Worm (Caenorhabditis elegans) whole organism, young adult: Measurements from ENCODE around the gene hsp-12.2.

Experiments used
- F23B12.7 ChIP-seq: sonication (generic microtip); optimal IDR thresholded peaks from 2 replicates; lab custom pipeline; 2017; ENCODE audit warnings: missing genetic modification characterization, mild to moderate bottlenecking, missing compliant biosample characterization, antibody characterized with exemption, moderate library complexity; ENCODE audit not compliant: insufficient read depth
- F37B4.10 ChIP-seq: fragments of 200-800 bp; sonication (Bioruptor generic); IDR thresholded peaks from 2 replicates; pipeline ENCODE4 v1.3.6; 2022; ENCODE audit warnings: missing genetic modification characterization, missing compliant biosample characterization
- F55B11.4 ChIP-seq: sonication (generic microtip); optimal IDR thresholded peaks from 2 replicates; lab custom pipeline; 2016; ENCODE audit warnings: missing compliant biosample characterization, missing genetic modification characterization, borderline replicate concordance; ENCODE audit not compliant: insufficient read depth
- K12H6.12 ChIP-seq: fragments of 200-800 bp; sonication (Bioruptor generic); optimal IDR thresholded peaks from 2 replicates; lab custom pipeline; 2018; ENCODE audit warnings: mild to moderate bottlenecking, missing genetic modification characterization, missing compliant biosample characterization
- Y53G8AR.9 ChIP-seq: fragments of 200-800 bp; sonication (Bioruptor generic); conservative IDR thresholded peaks from 2 replicates; pipeline ENCODE4 v1.3.6; 2022; ENCODE audit warnings: missing genetic modification reagents, missing genetic modification characterization, missing compliant biosample characterization
- ZK185.1 ChIP-seq: sonication (generic microtip); optimal IDR thresholded peaks from 2 replicates; lab custom pipeline; 2016; ENCODE audit warnings: mild to moderate bottlenecking, missing genetic modification characterization, missing compliant biosample characterization; ENCODE audit not compliant: poor library complexity, severe bottlenecking
- ama-1 ChIP-seq, 3 experiments: fragments of 150-350 bp in 1 of 3; sonication (generic microtip) in 2 of 3; optimal IDR thresholded peaks; 2 replicates each; lab custom pipeline; 2014 to 2018; ENCODE audit warnings: missing biosample characterization in 2 of 3, missing genetic modification characterization in 2 of 3, missing genetic modification reagents in 2 of 3
- aptf-2 ChIP-seq: fragments of 200-800 bp; sonication (Bioruptor generic); conservative IDR thresholded peaks from 2 replicates; pipeline ENCODE4 v1.3.6; 2022; ENCODE audit warnings: missing genetic modification reagents, missing genetic modification characterization, missing compliant biosample characterization
- aptf-3 ChIP-seq: fragments of 200-800 bp; sonication (Bioruptor generic); IDR thresholded peaks from 2 replicates; pipeline ENCODE4 v1.3.6; 2022; ENCODE audit warnings: missing genetic modification characterization, missing compliant biosample characterization
- attf-5 ChIP-seq: fragments of 200-800 bp; sonication (Bioruptor generic); optimal IDR thresholded peaks from 2 replicates; lab custom pipeline; 2018; ENCODE audit warnings: mild to moderate bottlenecking, missing genetic modification characterization, missing compliant biosample characterization
- cebp-1 ChIP-seq, 2 experiments: fragments of 200-800 bp in 1 of 2; sonication (Bioruptor generic) in 1 of 2; sonication (generic microtip) in 1 of 2; IDR thresholded peaks in 1 of 2; optimal IDR thresholded peaks in 1 of 2; 2 replicates each; pipeline versions ENCODE4 v1.3.6 to Lab custom; 2017 to 2022; ENCODE audit warnings: missing compliant biosample characterization in 2 of 2, missing genetic modification characterization in 2 of 2, mild to moderate bottlenecking in 1 of 2, missing genetic modification reagents in 1 of 2, moderate library complexity in 1 of 2
- ceh-27 ChIP-seq: fragments of 200-800 bp; sonication (Bioruptor generic); optimal IDR thresholded peaks from 2 replicates; lab custom pipeline; 2018; ENCODE audit warnings: mild to moderate bottlenecking, missing genetic modification characterization, moderate library complexity, missing compliant biosample characterization
- dpl-1 ChIP-seq: fragments of 150-350 bp; optimal IDR thresholded peaks from 2 replicates; lab custom pipeline; 2014; ENCODE audit warnings: missing biosample characterization, missing genetic modification reagents, missing genetic modification characterization
- efl-1 ChIP-seq: fragments of 150-350 bp; optimal IDR thresholded peaks from 2 replicates; lab custom pipeline; 2014; ENCODE audit warnings: missing biosample characterization, missing genetic modification reagents, missing genetic modification characterization
- egl-18 ChIP-seq: fragments of 200-800 bp; sonication (Bioruptor generic); IDR thresholded peaks from 2 replicates; pipeline ENCODE4 v1.3.6; 2022; ENCODE audit warnings: missing genetic modification reagents, missing genetic modification characterization, missing compliant biosample characterization
- ets-4 ChIP-seq: fragments of 200-800 bp; sonication (Bioruptor generic); optimal IDR thresholded peaks from 2 replicates; lab custom pipeline; 2018; ENCODE audit warnings: mild to moderate bottlenecking, missing genetic modification characterization, missing compliant biosample characterization
- him-1 ChIP-seq: sonication (generic microtip); optimal IDR thresholded peaks from 2 replicates; lab custom pipeline; 2016; ENCODE audit warnings: missing genotype, missing genetic modification reagents, missing genetic modification characterization, missing compliant biosample characterization
- hmg-1.2 ChIP-seq: fragments of 200-800 bp; sonication (Bioruptor generic); IDR thresholded peaks from 2 replicates; pipeline ENCODE4 v1.3.6; 2022; ENCODE audit warnings: missing genetic modification reagents, missing genetic modification characterization, missing compliant biosample characterization
- hrde-1 ChIP-seq: sonication (generic microtip); optimal IDR thresholded peaks from 2 replicates; lab custom pipeline; 2016; ENCODE audit warnings: missing genetic modification characterization, mild to moderate bottlenecking, missing compliant biosample characterization, moderate library complexity, missing genotype, missing genetic modification reagents, borderline replicate concordance
- let-526 ChIP-seq: fragments of 200-800 bp; sonication (Bioruptor generic); IDR thresholded peaks from 2 replicates; pipeline ENCODE4 v1.3.6; 2022; ENCODE audit warnings: missing genetic modification reagents, missing genetic modification characterization, missing compliant biosample characterization
- lin-26 ChIP-seq: fragments of 200-800 bp; sonication (Bioruptor generic); IDR thresholded peaks from 2 replicates; pipeline ENCODE4 v1.3.6; 2022; ENCODE audit warnings: missing genetic modification reagents, missing genetic modification characterization, missing compliant biosample characterization
- lin-35 ChIP-seq, 3 experiments: fragments of 150-350 bp in 2 of 3; sonication (generic microtip) in 1 of 3; optimal IDR thresholded peaks; 2 replicates each; lab custom pipeline; 2014 to 2018; ENCODE audit warnings: missing biosample characterization in 3 of 3, missing genetic modification characterization in 3 of 3, missing genetic modification reagents in 3 of 3
- lin-40 ChIP-seq: sonication (generic microtip); optimal IDR thresholded peaks from 2 replicates; lab custom pipeline; 2016; ENCODE audit warnings: missing genetic modification characterization, mild to moderate bottlenecking, missing compliant biosample characterization, missing genotype, missing genetic modification reagents
- lsl-1 ChIP-seq: fragments of 200-800 bp; sonication (Bioruptor generic); optimal IDR thresholded peaks from 2 replicates; lab custom pipeline; 2018; ENCODE audit warnings: mild to moderate bottlenecking, missing genetic modification characterization, moderate library complexity, missing compliant biosample characterization
- madf-3 ChIP-seq: fragments of 200-800 bp; sonication (Bioruptor generic); IDR thresholded peaks from 2 replicates; pipeline ENCODE4 v1.3.6; 2022; ENCODE audit warnings: missing genetic modification reagents, missing genetic modification characterization, missing compliant biosample characterization
- nfya-2 ChIP-seq: fragments of 200-800 bp; sonication (Bioruptor generic); IDR thresholded peaks from 2 replicates; pipeline ENCODE4 v1.3.6; 2022; ENCODE audit warnings: missing genetic modification reagents, missing genetic modification characterization, missing compliant biosample characterization
- nfyb-1 ChIP-seq: fragments of 200-800 bp; sonication (Bioruptor generic); IDR thresholded peaks from 2 replicates; pipeline ENCODE4 v1.3.6; 2022; ENCODE audit warnings: missing genetic modification reagents, missing genetic modification characterization, missing compliant biosample characterization
- nhr-27 ChIP-seq: fragments of 200-800 bp; sonication (Bioruptor generic); optimal IDR thresholded peaks from 2 replicates; lab custom pipeline; 2018; ENCODE audit warnings: mild to moderate bottlenecking, missing genetic modification characterization, moderate library complexity, missing compliant biosample characterization
- nhr-80 ChIP-seq: sonication (generic microtip); optimal IDR thresholded peaks from 2 replicates; lab custom pipeline; 2016; ENCODE audit warnings: missing genetic modification characterization, missing compliant biosample characterization
- pbrm-1 ChIP-seq: fragments of 200-800 bp; sonication (Bioruptor generic); IDR thresholded peaks from 2 replicates; pipeline ENCODE4 v1.3.6; 2022; ENCODE audit warnings: missing genetic modification reagents, missing genetic modification characterization, missing compliant biosample characterization
- rcor-1 ChIP-seq: fragments of 200-800 bp; sonication (Bioruptor generic); IDR thresholded peaks from 2 replicates; pipeline ENCODE4 v1.3.6; 2022; ENCODE audit warnings: missing genetic modification reagents, missing genetic modification characterization, missing compliant biosample characterization
- sdz-38 ChIP-seq: sonication (generic microtip); optimal IDR thresholded peaks from 2 replicates; lab custom pipeline; 2016; ENCODE audit warnings: missing genotype, missing genetic modification characterization, missing compliant biosample characterization
- sea-2 ChIP-seq: fragments of 200-800 bp; sonication (Bioruptor generic); IDR thresholded peaks from 2 replicates; pipeline ENCODE4 v1.3.6; 2022; ENCODE audit warnings: missing genetic modification characterization, missing compliant biosample characterization
- snpc-3.4 ChIP-seq: sonication (generic microtip); optimal IDR thresholded peaks from 2 replicates; lab custom pipeline; 2017; ENCODE audit warnings: missing genetic modification characterization, mild to moderate bottlenecking, missing compliant biosample characterization, antibody characterized with exemption, moderate library complexity, missing genotype, missing genetic modification reagents
- snpc-4 ChIP-seq, 5 experiments: fragments of 150-350 bp in 1 of 5; sonication (generic microtip) in 4 of 5; optimal IDR thresholded peaks; 2 replicates each; lab custom pipeline; 2014 to 2018; ENCODE audit warnings: missing genetic modification characterization in 5 of 5, missing biosample characterization in 3 of 5, antibody characterized with exemption in 2 of 5, mild to moderate bottlenecking in 2 of 5, missing compliant biosample characterization in 2 of 5, missing genotype in 2 of 5, moderate library complexity in 2 of 5, missing genetic modification reagents in 1 of 5
- somi-1 ChIP-seq: fragments of 200-800 bp; sonication (Bioruptor generic); optimal IDR thresholded peaks from 2 replicates; lab custom pipeline; 2018; ENCODE audit warnings: mild to moderate bottlenecking, missing genetic modification characterization, missing compliant biosample characterization
- tbp1 ChIP-seq: fragments of 200-800 bp; sonication (Bioruptor generic); optimal IDR thresholded peaks from 2 replicates; lab custom pipeline; 2018; ENCODE audit warnings: mild to moderate bottlenecking, missing genetic modification characterization, missing compliant biosample characterization
- xnd-1 ChIP-seq: sonication (generic microtip); optimal IDR thresholded peaks from 2 replicates; lab custom pipeline; 2016; ENCODE audit warnings: missing genotype, missing genetic modification reagents, missing genetic modification characterization, missing compliant biosample characterization
- zfh-2 ChIP-seq: fragments of 200-800 bp; sonication (Bioruptor generic); conservative IDR thresholded peaks from 2 replicates; pipeline ENCODE4 v1.3.6; 2022; ENCODE audit warnings: missing genetic modification reagents, missing genetic modification characterization, missing compliant biosample characterization
- ztf-25 ChIP-seq: fragments of 200-800 bp; sonication (Bioruptor generic); IDR thresholded peaks from 2 replicates; pipeline ENCODE4 v1.3.6; 2022; ENCODE audit warnings: missing genetic modification reagents, missing genetic modification characterization, missing compliant biosample characterization
- ztf-28 ChIP-seq: fragments of 200-800 bp; sonication (Bioruptor generic); IDR thresholded peaks from 2 replicates; pipeline ENCODE4 v1.3.6; 2022; ENCODE audit warnings: missing genetic modification reagents, missing genetic modification characterization, missing compliant biosample characterization

The hsp-12.2 gene

DNA sequence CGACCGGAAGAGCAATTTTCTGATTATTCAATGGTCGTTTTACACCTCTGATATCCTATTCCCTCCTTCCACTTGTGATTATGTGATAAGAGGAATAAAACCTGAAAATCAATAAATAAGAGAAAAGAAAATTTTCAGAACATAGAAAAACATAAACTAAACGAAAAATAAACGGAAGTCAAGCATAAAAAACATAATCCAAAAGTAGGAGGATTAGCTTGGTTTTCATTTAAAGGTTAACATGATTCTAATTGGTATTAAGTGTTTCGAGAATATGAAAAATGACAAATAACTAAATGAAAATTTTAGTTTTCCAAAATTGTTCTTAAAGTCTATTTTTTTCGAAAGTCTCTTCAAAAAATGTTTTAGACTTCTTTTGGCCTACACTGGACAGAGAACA, 16.7 kb upstream of the hsp-12.2 start, which contains the start of gene gei-8:
TSS of gene gei-8 (minus strand) at position 101 of the 400 bp plus-strand sequence.
- no peak for TF ChIP-seq ztf-28 (GFP tag; lab: Robert Waterston, UW)
- TF ChIP-seq ets-4 (GFP tag; lab: Kevin White, UChicago), result no peak
- no peak for TF ChIP-seq tbp1
- TF ChIP-seq let-526 (GFP tag; lab: Robert Waterston, UW), result no peak
- no peak for TF ChIP-seq nfyb-1 (GFP tag; lab: Robert Waterston, UW)
- no peak for TF ChIP-seq hrde-1
- TF ChIP-seq F55B11.4 (tag; lab: Kevin White, UChicago), result no peak
- TF ChIP-seq zfh-2 (GFP tag; lab: Robert Waterston, UW), result no peak

DNA sequence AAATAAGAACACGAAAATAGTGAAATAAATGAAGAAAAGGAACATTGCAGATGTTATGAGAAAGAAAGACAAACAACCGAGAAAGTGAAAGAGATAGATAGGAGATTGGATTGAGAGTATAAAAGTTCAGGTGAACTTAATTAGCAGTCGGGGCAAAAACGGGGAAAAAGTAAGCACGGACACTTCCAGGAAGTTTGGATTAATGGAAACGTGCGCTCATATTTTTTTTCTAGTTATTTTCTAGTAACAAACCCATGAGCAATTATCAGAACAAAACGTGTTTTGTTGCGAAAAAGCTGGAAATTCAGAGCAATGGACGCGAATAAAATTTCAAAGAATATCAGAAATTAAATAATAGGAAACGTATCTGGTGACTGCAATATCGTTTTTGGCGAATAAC, 16.0 kb upstream of the hsp-12.2 start:
- no peak for TF ChIP-seq aptf-3

DNA sequence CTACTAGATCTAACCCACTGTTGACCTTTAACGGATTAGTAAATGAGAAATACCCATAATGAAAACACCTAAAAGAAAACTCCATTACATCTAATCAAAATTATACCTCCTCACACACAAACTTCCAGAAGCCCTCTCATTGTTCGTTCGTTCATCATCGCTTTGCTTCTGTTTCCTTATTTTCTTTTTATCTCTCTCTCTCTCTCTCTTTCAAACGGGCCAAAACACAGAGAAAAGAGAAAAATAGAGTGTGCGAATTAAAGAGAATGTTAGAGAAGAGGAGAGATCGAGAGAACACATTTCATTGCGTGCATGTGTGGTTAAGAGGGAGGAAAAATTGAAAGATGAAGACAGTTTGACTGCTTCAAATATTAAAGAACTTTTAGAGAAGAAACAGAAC, 13.6 kb upstream of the hsp-12.2 start:
- peak in 1 of 3 experiments; percentile 49 for TF ChIP-seq lin-35 (GFP tag; optimal IDR thresholded peaks at IDR 0.05; lab: Kevin White, UChicago)
- no peak for TF ChIP-seq lsl-1 (GFP tag; lab: Kevin White, UChicago)
- peak; percentile 54 for TF ChIP-seq F23B12.7
- peak; percentile 9 for TF ChIP-seq attf-5
- no peak for TF ChIP-seq snpc-3.4
- TF ChIP-seq somi-1 (GFP tag; lab: Kevin White, UChicago), result peak; percentile 34
- no peak for TF ChIP-seq ama-1 (optimal IDR thresholded peaks at IDR 0.05; lab: Kevin White, UChicago)
- TF ChIP-seq ama-1 (GFP tag; optimal IDR thresholded peaks at IDR 0.05; lab: Kevin White, UChicago), result no peak
- peak; percentile 4 for TF ChIP-seq tbp1
- TF ChIP-seq F37B4.10, result no peak
- TF ChIP-seq nhr-80 (tag; lab: Kevin White, UChicago), result peak; percentile 62
- no peak for TF ChIP-seq sdz-38
- TF ChIP-seq madf-3 (GFP tag; lab: Robert Waterston, UW), result no peak
- TF ChIP-seq hmg-1.2 (GFP tag; lab: Robert Waterston, UW), result peak; percentile 63; the same call in 1 of the 2 replicates
- TF ChIP-seq lin-40 (tag; lab: Kevin White, UChicago), result peak; percentile 44
- TF ChIP-seq pbrm-1, result no peak
- no peak for TF ChIP-seq egl-18 (GFP tag; lab: Robert Waterston, UW)

DNA sequence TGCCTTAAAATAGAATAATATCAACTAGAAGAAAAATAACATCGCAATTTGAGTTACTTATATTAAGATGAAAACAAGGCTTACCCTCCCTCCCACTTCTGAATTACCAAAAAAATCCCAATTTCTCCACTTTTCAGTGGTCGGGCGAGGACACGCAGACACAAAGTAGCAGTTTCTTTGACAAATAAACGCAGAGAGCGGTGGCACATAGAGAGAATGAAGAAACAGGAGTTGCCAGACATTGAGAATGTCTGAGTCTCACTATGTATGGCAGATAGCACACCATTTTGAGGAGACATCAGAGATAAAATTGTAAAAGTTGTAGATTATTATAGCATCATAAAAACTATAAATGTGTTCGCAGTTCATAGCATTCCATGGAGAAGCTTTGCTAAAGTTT, 12.6 kb upstream of the hsp-12.2 start:
- no peak for TF ChIP-seq rcor-1 (GFP tag; lab: Robert Waterston, UW)
- no peak for TF ChIP-seq him-1 (tag; lab: Kevin White, UChicago)
- TF ChIP-seq xnd-1 (tag; lab: Kevin White, UChicago), result no peak
- no peak for TF ChIP-seq nhr-27 (tag; lab: Kevin White, UChicago)
- TF ChIP-seq efl-1 (GFP tag; lab: Kevin White, UChicago), result no peak
- no peak for TF ChIP-seq nfyb-1 (GFP tag; lab: Robert Waterston, UW)
- no peak for TF ChIP-seq madf-3 (GFP tag; lab: Robert Waterston, UW)
- no peak for TF ChIP-seq ets-4 (GFP tag; lab: Kevin White, UChicago)
- peak; percentile 30 for TF ChIP-seq attf-5
- TF ChIP-seq dpl-1 (GFP tag; lab: Kevin White, UChicago), result no peak
- TF ChIP-seq ceh-27 (GFP tag; lab: Kevin White, UChicago), result peak; percentile 15
- peak; percentile 58 for TF ChIP-seq lin-40 (tag; lab: Kevin White, UChicago)
- TF ChIP-seq nfya-2 (GFP tag; lab: Robert Waterston, UW), result no peak
- TF ChIP-seq sea-2 (GFP tag; lab: Robert Waterston, UW), result no peak
- no peak for TF ChIP-seq lin-26 (GFP tag; lab: Robert Waterston, UW)
- TF ChIP-seq cebp-1 (GFP tag; IDR thresholded peaks at IDR 0.05; lab: Robert Waterston, UW), result no peak
- TF ChIP-seq cebp-1 (tag; optimal IDR thresholded peaks at IDR 0.05; lab: Kevin White, UChicago), result peak; percentile 45
- no peak for TF ChIP-seq aptf-2 (GFP tag; lab: Robert Waterston, UW)
- no peak for TF ChIP-seq egl-18 (GFP tag; lab: Robert Waterston, UW)
- no peak for TF ChIP-seq ZK185.1 (tag; lab: Kevin White, UChicago)
- no peak for TF ChIP-seq Y53G8AR.9
- peak; percentile 24 for TF ChIP-seq K12H6.12
- no peak for TF ChIP-seq ztf-25 (GFP tag; lab: Robert Waterston, UW)
- TF ChIP-seq aptf-3, result no peak
- TF ChIP-seq snpc-4 (GFP tag; optimal IDR thresholded peaks at IDR 0.05; lab: Kevin White, UChicago), result no peak
- TF ChIP-seq snpc-4 (tag; optimal IDR thresholded peaks at IDR 0.05; lab: Kevin White, UChicago), result peak in 1 of 4 experiments; percentile 5
- no peak for TF ChIP-seq ztf-28 (GFP tag; lab: Robert Waterston, UW)
